Worm (Caenorhabditis elegans): ENCODE measurements around the gene C44B11.4.

ce11 chrIII:3185232-3185631 lies 41.7 kb upstream of the C44B11.4 start:
- TF ChIP-seq lin-39 (tag; optimal IDR thresholded peaks at IDR 0.05) (no peak), lin-13 (GFP tag; optimal IDR thresholded peaks at IDR 0.05) (no peak), ZK546.5 (tag; optimal IDR thresholded peaks at IDR 0.05) (no peak), snpc-4 (tag; optimal IDR thresholded peaks at IDR 0.05) (no peak)

Measured in whole organism, L4 larva.